Fruit fly (Drosophila melanogaster): ENCODE results near the gene Kots.
A peak's percentile ranks its signal among the peaks of the same experiment; 100 is the strongest.

Gene Kots

dm6 chr3R:13918045-13918444 is 45.9 kb downstream of the Kots start:
- TF ChIP-seq NC2β (GFP tag; optimal IDR thresholded peaks at IDR 0.05) (no peak), CG17612 (GFP tag; IDR thresholded peaks at IDR 0.05) (no peak), CG18011 (GFP tag; optimal IDR thresholded peaks at IDR 0.05) (no peak), CG11504 (tag; optimal IDR thresholded peaks at IDR 0.05) (peak; percentile 3), CG4282 (GFP tag; optimal IDR thresholded peaks at IDR 0.05) (no peak), fd102C (GFP tag; optimal IDR thresholded peaks at IDR 0.05) (no peak), CG15696 (tag; optimal IDR thresholded peaks at IDR 0.05) (no peak), CG10979 (tag; optimal IDR thresholded peaks at IDR 0.05) (peak; percentile 8), D (optimal IDR thresholded peaks at IDR 0.05) (no peak), D (GFP tag; optimal IDR thresholded peaks at IDR 0.05) (no peak), Med (GFP tag) (no peak), tx (GFP tag; optimal IDR thresholded peaks at IDR 0.05) (no peak), unpg (GFP tag; optimal IDR thresholded peaks at IDR 0.05) (peak; percentile 5), sna (GFP tag; IDR thresholded peaks at IDR 0.05; ENCODE audit: partially characterized antibody) (no peak), yki (optimal IDR thresholded peaks at IDR 0.05) (no peak), gem (tag; optimal IDR thresholded peaks at IDR 0.05) (peak; percentile 15), CG10274 (GFP tag; optimal IDR thresholded peaks at IDR 0.05) (no peak), CG9727 (GFP tag; optimal IDR thresholded peaks at IDR 0.05) (no peak), CG6683 (GFP tag; optimal IDR thresholded peaks at IDR 0.05) (no peak), Meics (GFP tag; optimal IDR thresholded peaks at IDR 0.05) (no peak), CG31441 (GFP tag; IDR thresholded peaks at IDR 0.05) (0 out of 2 replicates have a peak, but pooled peaks have one; percentile 29)

- TF ChIP-seq C15 (GFP tag; IDR thresholded peaks at IDR 0.05) (no peak), CG14441 (GFP tag; IDR thresholded peaks at IDR 0.05) (no peak), bsh (GFP tag; optimal IDR thresholded peaks at IDR 0.05) (peak in 1 of 2 experiments; percentile 19)
Measured at dm6 chr3R:13916546-13916945, 47.4 kb downstream of the Kots start.

dm6 chr3R:13915646-13916045 is 48.3 kb downstream of the Kots start:
- TF ChIP-seq CG7963 (GFP tag; IDR thresholded peaks at IDR 0.05; ENCODE audit: partially characterized antibody) (no peak), CG15601 (tag; optimal IDR thresholded peaks at IDR 0.05) (peak; percentile 64), Hr3 (GFP tag; optimal IDR thresholded peaks at IDR 0.05) (peak; percentile 45), shn (GFP tag; optimal IDR thresholded peaks at IDR 0.05) (peak; percentile 3), Hr39 (optimal IDR thresholded peaks at IDR 0.05) (no peak), CG30403 (GFP tag; optimal IDR thresholded peaks at IDR 0.05) (peak; percentile 75), bigmax (GFP tag; optimal IDR thresholded peaks at IDR 0.05) (no peak), ranshi (GFP tag; IDR thresholded peaks at IDR 0.05) (peak; percentile 74; the same call in 1 of the 2 replicates), Atf3 (GFP tag; optimal IDR thresholded peaks at IDR 0.05) (peak; percentile 32), Lpt (GFP tag; optimal IDR thresholded peaks at IDR 0.05) (no peak), CG9215 (GFP tag; IDR thresholded peaks at IDR 0.05) (peak; percentile 47; the same call in 1 of the 2 replicates), Gug (GFP tag; IDR thresholded peaks at IDR 0.05) (peak; percentile 73), pnt (GFP tag; optimal IDR thresholded peaks at IDR 0.05) (peak; percentile 42), Awh (GFP tag; IDR thresholded peaks at IDR 0.05) (0 out of 2 replicates have a peak, but pooled peaks have one; percentile 19), CG1602 (GFP tag; optimal IDR thresholded peaks at IDR 0.05) (peak; percentile 69), chinmo (GFP tag; IDR thresholded peaks at IDR 0.05; ENCODE audit: partially characterized antibody) (no peak), CG11093 (GFP tag; IDR thresholded peaks at IDR 0.05) (0 out of 3 replicates have a peak, but pooled peaks have one; percentile 51), disco-r (GFP tag; optimal IDR thresholded peaks at IDR 0.05) (no peak), CG14050 (GFP tag; IDR thresholded peaks at IDR 0.05) (peak; percentile 41; the same call in 2 of the 3 replicates), CG8388 (GFP tag; optimal IDR thresholded peaks at IDR 0.05) (peak; percentile 73), Dfd (GFP tag; optimal IDR thresholded peaks at IDR 0.05) (no peak), CG16815 (GFP tag; optimal IDR thresholded peaks at IDR 0.05) (peak; percentile 65), esg (GFP tag; conservative IDR thresholded peaks at IDR 0.05) (peak; percentile 39; the same call in 1 of the 2 replicates), lab (GFP tag; optimal IDR thresholded peaks at IDR 0.05) (peak; percentile 61), tup (GFP tag; optimal IDR thresholded peaks at IDR 0.05) (no peak), dysf (GFP tag; IDR thresholded peaks at IDR 0.05) (peak; percentile 85), sens (GFP tag) (peak; percentile 96)
